Worm (Caenorhabditis elegans): ENCODE measurements around the gene R05D8.9.

The R05D8.9 gene

ce11 chrV:2799172-2799869 is 32.0 kb upstream of the R05D8.9 start:
- no peak for TF ChIP-seq daf-12 (tag; optimal IDR thresholded peaks at IDR 0.05)
- TF ChIP-seq daf-19 (GFP tag; conservative IDR thresholded peaks at IDR 0.05), result no peak
- TF ChIP-seq Y5F2A.4 (GFP tag; optimal IDR thresholded peaks at IDR 0.05), result no peak
- peak; percentile 53; the same call in 1 of the 2 replicates for TF ChIP-seq set-16 (GFP tag; IDR thresholded peaks at IDR 0.05)
- TF ChIP-seq dmd-6 (GFP tag; IDR thresholded peaks at IDR 0.05), result no peak
- TF ChIP-seq Y75B8A.6 (GFP tag; IDR thresholded peaks at IDR 0.05), result no peak
- TF ChIP-seq snpc-4 (tag; optimal IDR thresholded peaks at IDR 0.05), result no peak

ce11 chrV:2795998-2796397 is 28.6 kb upstream of the R05D8.9 start, which contains the start of gene F54E2.2:
TSS of gene F54E2.2 (plus strand) at chrV:2796298.
- TF ChIP-seq nhr-237 (tag; optimal IDR thresholded peaks at IDR 0.05) (no peak), nhr-102 (tag; optimal IDR thresholded peaks at IDR 0.05) (no peak)

DNA sequence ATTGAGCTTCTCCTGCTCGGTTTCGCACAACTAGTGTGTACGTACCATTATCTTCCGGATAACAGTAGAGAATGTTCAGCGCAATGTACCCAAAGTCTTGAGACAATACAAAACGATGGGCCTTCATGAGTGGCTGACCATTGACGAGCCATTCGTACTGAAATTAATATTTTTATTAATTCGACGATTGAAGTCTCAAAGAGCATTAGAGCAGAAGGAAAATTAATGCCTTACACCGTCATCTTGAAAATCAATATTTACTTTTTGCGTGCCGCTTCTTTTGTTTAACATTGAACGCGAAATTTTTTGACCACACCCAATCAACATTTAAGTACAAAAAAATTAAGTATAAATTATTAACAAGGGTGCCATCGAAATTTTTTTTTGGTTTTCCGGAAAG is 25.6 kb upstream of the R05D8.9 start:
- TF ChIP-seq zfp-2 (tag; optimal IDR thresholded peaks at IDR 0.05) (no peak), lin-13 (GFP tag; optimal IDR thresholded peaks at IDR 0.05) (no peak), set-16 (GFP tag; IDR thresholded peaks at IDR 0.05) (no peak), aha-1 (tag) (peak; percentile 66), dpl-1 (GFP tag; optimal IDR thresholded peaks at IDR 0.05) (no peak), nhr-76 (tag; optimal IDR thresholded peaks at IDR 0.05) (no peak)

- TF ChIP-seq gei-8 (GFP tag; optimal IDR thresholded peaks at IDR 0.05) (no peak), madf-9 (GFP tag; conservative IDR thresholded peaks at IDR 0.05) (no peak), lin-39 (tag; optimal IDR thresholded peaks at IDR 0.05) (no peak)
These were observed 13.4 kb upstream of the R05D8.9 start, which contains the start of gene R05D8.11 for ce11 chrV:2780786-2781185. TSS of gene R05D8.11 (minus strand) at chrV:2780886.

- TF ChIP-seq set-16 (GFP tag; IDR thresholded peaks at IDR 0.05), result peak; percentile 80
These were observed 11.1 kb upstream of the R05D8.9 start for ce11 chrV:2778458-2778857.

DNA sequence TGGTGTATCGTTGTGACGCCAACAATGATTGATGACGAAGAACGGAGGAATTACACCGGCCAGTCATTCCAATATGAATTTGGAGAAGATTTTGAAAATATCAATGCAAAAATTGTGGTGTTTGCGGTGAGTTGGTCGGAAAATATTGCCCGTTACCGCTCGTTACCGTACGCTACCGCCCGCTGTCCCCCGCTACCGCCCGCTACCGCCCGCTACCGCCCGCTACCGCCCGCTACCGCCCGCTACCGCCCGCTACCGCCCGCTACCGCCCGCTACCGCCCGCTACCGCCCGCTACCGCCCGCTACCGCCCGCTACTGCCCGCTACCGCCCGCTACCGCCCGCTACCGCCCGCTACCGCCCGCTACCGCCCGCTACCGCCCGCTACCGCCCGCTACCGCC is 10.0 kb upstream of the R05D8.9 start:
- TF ChIP-seq set-16 (GFP tag; IDR thresholded peaks at IDR 0.05) (peak; percentile 60), egl-43 (GFP tag; IDR thresholded peaks at IDR 0.05) (0 out of 2 replicates have a peak, but pooled peaks have one; percentile 12)

DNA sequence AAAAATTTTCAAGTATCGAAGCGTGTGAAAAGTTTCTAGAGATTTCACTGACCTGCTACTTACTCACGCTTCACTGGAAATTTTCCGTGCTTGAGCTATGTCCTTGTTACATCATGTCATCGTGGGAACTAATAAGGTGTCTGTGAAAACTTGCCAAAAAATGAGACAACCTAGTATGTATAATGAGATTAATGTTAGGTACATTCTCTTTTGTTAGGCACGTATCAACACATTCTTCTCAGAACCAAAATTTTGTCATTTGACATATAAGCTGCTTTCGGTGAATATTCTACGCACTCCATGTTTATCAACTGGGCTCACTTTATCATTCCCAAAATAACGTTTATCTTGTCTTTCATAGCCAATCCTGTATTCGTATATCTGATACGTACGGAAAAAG is 6.7 kb upstream of the R05D8.9 start, which contains the start of gene srj-18:
Gene srj-18 (plus strand): TSS at position 301 of the 400 bp plus-strand sequence.
- TF ChIP-seq ceh-28 (tag; optimal IDR thresholded peaks at IDR 0.05) (no peak), lsy-2 (tag; optimal IDR thresholded peaks at IDR 0.05) (no peak), lin-29 (GFP tag; IDR thresholded peaks at IDR 0.05) (no peak), aha-1 (tag) (no peak), snpc-1.2 (GFP tag; IDR thresholded peaks at IDR 0.05) (no peak), egl-27 (tag; optimal IDR thresholded peaks at IDR 0.05) (no peak), daf-12 (tag; optimal IDR thresholded peaks at IDR 0.05) (no peak), egl-43 (GFP tag; IDR thresholded peaks at IDR 0.05) (no peak), lim-7 (GFP tag; IDR thresholded peaks at IDR 0.05) (no peak), nhr-48 (tag; optimal IDR thresholded peaks at IDR 0.05) (no peak), zfp-3 (GFP tag; conservative IDR thresholded peaks at IDR 0.05) (no peak), spr-1 (tag; optimal IDR thresholded peaks at IDR 0.05) (no peak), aly-2 (tag; optimal IDR thresholded peaks at IDR 0.05) (no peak), ceh-32 (tag; optimal IDR thresholded peaks at IDR 0.05; ENCODE audit: poor library complexity) (no peak)

Data from whole organism, L4 larva.